Fruit fly (Drosophila melanogaster) whole organism, embryonic: ENCODE measurements around the gene CG12951.

Experiments used
- CG1024 ChIP-seq: fragments of 200-800 bp; sonication (Bioruptor generic); IDR thresholded peaks from 2 replicates; pipeline ENCODE4 v1.3.6; 2022; ENCODE audit warnings: missing biosample characterization, missing genetic modification characterization
- klu ChIP-seq: fragments of 200-800 bp; sonication (Bioruptor generic); IDR thresholded peaks from 2 replicates; pipeline ENCODE4 v1.3.6; 2022; ENCODE audit warnings: missing biosample characterization, missing genetic modification characterization
- oc ChIP-seq: fragments of 200-800 bp; sonication (Bioruptor generic); optimal IDR thresholded peaks from 2 replicates; lab custom pipeline; 2018; ENCODE audit warnings: missing biosample characterization, mild to moderate bottlenecking, missing genetic modification characterization, moderate library complexity
- pb ChIP-seq: fragments of 200-800 bp; sonication (Bioruptor generic); optimal IDR thresholded peaks from 3 replicates; lab custom pipeline; 2016; ENCODE audit warnings: missing biosample characterization, missing genetic modification characterization

DNA sequence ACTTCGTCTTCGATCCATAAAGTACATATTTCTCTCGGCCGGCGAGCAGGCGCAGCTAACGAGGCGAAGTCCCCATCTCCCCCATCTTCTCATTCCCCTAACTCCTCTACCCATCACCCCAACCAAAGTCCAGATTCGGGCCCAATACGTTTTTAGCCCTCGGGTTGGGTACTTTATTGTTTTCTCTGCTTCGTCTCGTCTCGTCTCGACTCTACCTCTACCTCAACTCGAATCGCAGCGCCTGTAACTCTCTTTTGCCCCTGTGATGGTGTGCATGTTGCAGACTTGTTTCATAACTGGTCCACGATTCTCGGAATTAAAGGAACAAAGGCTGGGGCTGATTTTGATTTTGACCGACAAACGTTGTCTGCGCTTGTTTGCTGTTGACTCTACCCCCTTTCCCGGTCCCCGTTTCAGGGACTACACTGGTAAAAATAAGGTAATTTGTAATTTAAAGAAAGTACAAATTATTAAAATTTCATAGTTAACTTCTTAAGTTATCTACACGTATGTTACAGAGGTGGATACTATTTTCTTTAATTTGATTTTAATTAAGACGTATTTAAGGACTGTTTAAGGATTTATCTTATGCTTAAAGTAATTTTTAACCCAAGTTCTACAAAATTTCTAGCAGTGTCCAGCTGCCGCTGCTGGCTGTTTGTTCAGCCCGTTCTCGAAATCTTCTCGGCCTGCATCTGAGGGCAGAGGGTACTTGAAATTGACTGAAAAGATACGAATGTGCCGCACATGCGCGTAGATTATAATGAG, 48.7 kb upstream of the CG12951 start:
- TF ChIP-seq pb: no peak
- TF ChIP-seq CG1024 (GFP tag; lab: Robert Waterston, UW): no peak
- TF ChIP-seq oc: no peak
- TF ChIP-seq klu: no peak
